Worm (Caenorhabditis elegans) whole organism, midembryonic: Measurements from ENCODE around the gene osm-1.

Experiments
- cog-1 ChIP-seq: sonication (generic microtip); optimal IDR thresholded peaks from 2 replicates; lab custom pipeline; 2016; ENCODE audit warnings: missing genetic modification characterization, missing compliant biosample characterization
- klf-2 ChIP-seq: fragments of 200-800 bp; sonication (Bioruptor generic); conservative IDR thresholded peaks from 2 replicates; pipeline ENCODE4 v1.3.6; 2022; ENCODE audit warnings: missing genetic modification reagents, missing genetic modification characterization, missing compliant biosample characterization
- med-1 ChIP-seq: sonication (generic microtip); optimal IDR thresholded peaks from 2 replicates; lab custom pipeline; 2017; ENCODE audit warnings: missing genetic modification characterization, mild to moderate bottlenecking, missing compliant biosample characterization, antibody characterized with exemption, missing genetic modification reagents; ENCODE audit not compliant: insufficient read depth

DNA sequence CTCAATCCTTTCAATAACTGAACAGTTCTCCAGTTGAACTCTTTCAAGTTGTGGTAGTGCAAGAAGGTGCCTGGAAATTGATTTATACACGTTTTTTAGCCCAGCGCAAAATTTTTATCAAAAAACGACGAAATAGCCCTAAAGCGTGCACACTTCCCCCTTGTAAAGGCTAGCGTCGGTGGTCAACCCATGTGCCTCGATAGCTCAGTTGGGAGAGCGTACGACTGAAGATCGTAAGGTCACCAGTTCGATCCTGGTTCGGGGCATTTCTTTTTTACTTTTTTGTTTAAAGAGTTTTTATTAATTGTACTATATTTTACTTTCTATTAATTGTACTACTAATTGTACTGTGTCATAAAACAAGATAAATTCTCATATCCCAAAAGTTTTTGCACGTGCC lies 10.8 kb downstream of the osm-1 start:
- TF ChIP-seq cog-1 (tag; lab: Kevin White, UChicago) (no peak), med-1 (no peak), klf-2 (GFP tag; lab: Robert Waterston, UW) (peak; percentile 57; the same call in 1 of the 2 replicates)
